Worm (Caenorhabditis elegans): ENCODE data around the gene ttn-1.

ce11 chrV:6135428-6135827 lies 67.0 kb downstream of the ttn-1 start:
- TF ChIP-seq unc-86 (tag; optimal IDR thresholded peaks at IDR 0.05) (no peak), pag-3 (tag; optimal IDR thresholded peaks at IDR 0.05; ENCODE audit: borderline replicate concordance) (no peak), sox-4 (tag; optimal IDR thresholded peaks at IDR 0.05) (no peak), hlh-13 (GFP tag; optimal IDR thresholded peaks at IDR 0.05) (no peak), ttx-3 (tag; optimal IDR thresholded peaks at IDR 0.05) (no peak), fkh-6 (tag; optimal IDR thresholded peaks at IDR 0.05) (no peak), K09A11.1 (tag; optimal IDR thresholded peaks at IDR 0.05; ENCODE audit: insufficient read depth) (no peak), ceh-45 (GFP tag; IDR thresholded peaks at IDR 0.05) (no peak), lin-11 (tag; optimal IDR thresholded peaks at IDR 0.05) (no peak), dmd-4 (tag; optimal IDR thresholded peaks at IDR 0.05; ENCODE audit: borderline replicate concordance) (no peak), nhr-11 (tag; optimal IDR thresholded peaks at IDR 0.05) (no peak)

Measured in whole organism, late embryonic.